Worm (Caenorhabditis elegans) whole organism, L4/young adult: ENCODE measurements around the gene snt-2.
A peak's percentile ranks its signal among the peaks of the same experiment; 100 is the strongest.

Experiments used
- W03F9.2 ChIP-seq: fragments of 150-350 bp; optimal IDR thresholded peaks from 2 replicates; lab custom pipeline; 2014; ENCODE audit warnings: missing biosample characterization, missing genetic modification characterization
- dao-5 ChIP-seq: sonication (generic microtip); optimal IDR thresholded peaks from 2 replicates; lab custom pipeline; 2016; ENCODE audit warnings: missing genotype, missing genetic modification characterization, moderate library complexity, missing compliant biosample characterization
- him-1 ChIP-seq: sonication (generic microtip); optimal IDR thresholded peaks from 2 replicates; lab custom pipeline; 2016; ENCODE audit warnings: missing genotype, missing genetic modification reagents, missing genetic modification characterization, missing compliant biosample characterization

Gene snt-2

ce11 chrIII:768528-768927 is 25.0 kb downstream of the snt-2 start:
- TF ChIP-seq W03F9.2 (tag; lab: Kevin White, UChicago): no peak
- no peak for TF ChIP-seq him-1 (tag; lab: Kevin White, UChicago)
- no peak for TF ChIP-seq dao-5 (tag; lab: Kevin White, UChicago)

DNA sequence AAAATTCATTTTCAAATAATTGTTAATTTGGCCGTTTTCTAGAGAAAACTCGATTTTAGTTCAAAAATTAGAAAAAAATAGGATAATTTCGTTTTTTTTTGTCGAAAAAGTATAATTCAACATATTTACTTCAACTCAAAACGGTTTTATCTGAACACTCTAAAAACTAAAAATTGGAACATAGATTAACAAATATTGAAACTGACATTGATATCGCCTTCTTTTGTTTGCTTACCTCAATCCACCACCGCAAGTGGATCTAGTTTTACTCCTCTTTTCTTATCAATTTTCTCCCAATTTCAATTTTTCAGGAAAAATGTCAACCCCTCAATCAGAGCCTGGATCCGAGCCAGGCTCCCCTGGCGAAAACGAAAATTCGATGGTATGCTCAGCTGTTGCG is 28.6 kb downstream of the snt-2 start, which contains the start of gene ptl-1:
ptl-1 (plus strand) TSS at position 301 of the 400 bp plus-strand sequence.
- no peak for TF ChIP-seq him-1 (tag; lab: Kevin White, UChicago)
- no peak for TF ChIP-seq dao-5 (tag; lab: Kevin White, UChicago)
- no peak for TF ChIP-seq W03F9.2 (tag; lab: Kevin White, UChicago)

- TF ChIP-seq W03F9.2 (tag; lab: Kevin White, UChicago): no peak
- TF ChIP-seq dao-5 (tag; lab: Kevin White, UChicago): no peak
- peak; percentile 66 for TF ChIP-seq him-1 (tag; lab: Kevin White, UChicago)
These were observed 29.1 kb downstream of the snt-2 start for ce11 chrIII:764404-764803.

DNA sequence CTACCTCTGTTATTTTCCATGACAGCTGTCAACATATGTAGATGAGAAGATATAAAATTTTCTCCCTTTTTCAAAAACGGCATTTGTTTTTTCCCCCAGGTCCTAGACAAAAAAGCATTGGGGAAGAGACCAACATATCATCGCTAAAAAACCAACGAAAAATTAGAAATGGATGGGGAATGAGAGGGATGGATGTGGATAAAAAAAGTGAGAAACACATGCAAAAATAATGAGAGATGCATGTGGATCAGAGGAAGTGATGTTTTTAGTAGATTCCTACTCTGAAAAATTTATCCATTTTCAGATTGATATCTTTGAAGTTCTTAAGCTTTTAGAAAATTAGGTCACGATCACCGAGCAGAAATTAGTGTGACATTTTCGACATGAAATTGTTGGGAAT is 31.0 kb downstream of the snt-2 start:
- TF ChIP-seq him-1 (tag; lab: Kevin White, UChicago) (no peak), W03F9.2 (tag; lab: Kevin White, UChicago) (no peak), dao-5 (tag; lab: Kevin White, UChicago) (no peak)

ce11 chrIII:761476-761875 is 32.1 kb downstream of the snt-2 start, which contains the start of gene nlp-52:
nlp-52 (plus strand) TSS chrIII:761776.
- TF ChIP-seq W03F9.2 (tag; lab: Kevin White, UChicago) (no peak), him-1 (tag; lab: Kevin White, UChicago) (no peak), dao-5 (tag; lab: Kevin White, UChicago) (no peak)

ce11 chrIII:759675-760074 is 33.9 kb downstream of the snt-2 start:
- TF ChIP-seq W03F9.2 (tag; lab: Kevin White, UChicago): no peak
- no peak for TF ChIP-seq dao-5 (tag; lab: Kevin White, UChicago)
- no peak for TF ChIP-seq him-1 (tag; lab: Kevin White, UChicago)

DNA sequence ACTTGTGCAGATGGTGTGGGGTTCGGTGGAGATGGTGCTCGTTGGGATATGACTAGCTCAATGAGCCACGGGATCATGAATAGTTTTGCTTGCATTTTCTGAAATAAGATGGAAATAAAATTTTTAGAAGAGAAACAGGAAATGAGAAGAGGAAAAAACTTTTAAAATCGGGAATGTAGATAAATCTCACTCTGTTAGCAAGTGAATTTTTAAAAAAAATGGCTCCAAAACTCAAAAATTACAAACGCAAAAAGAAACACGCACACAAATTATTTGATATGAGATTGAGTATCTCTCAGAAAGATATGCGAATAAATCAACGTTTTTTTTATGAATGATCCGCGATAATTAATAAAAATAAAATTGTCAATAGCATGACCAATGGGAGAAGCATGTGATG is 35.6 kb downstream of the snt-2 start, which contains the start of gene T17H7.7:
T17H7.7 (minus strand) TSS at position 101 of the 400 bp plus-strand sequence.
- TF ChIP-seq him-1 (tag; lab: Kevin White, UChicago) (no peak), dao-5 (tag; lab: Kevin White, UChicago) (no peak), W03F9.2 (tag; lab: Kevin White, UChicago) (no peak)

ce11 chrIII:754371-754770 is 39.2 kb downstream of the snt-2 start:
- TF ChIP-seq W03F9.2 (tag; lab: Kevin White, UChicago) (no peak), him-1 (tag; lab: Kevin White, UChicago) (no peak), dao-5 (tag; lab: Kevin White, UChicago) (no peak)

ce11 chrIII:752326-752725 is 41.2 kb downstream of the snt-2 start, which contains the start of gene pat-12:
pat-12 (minus strand) TSS chrIII:752426.
- TF ChIP-seq him-1 (tag; lab: Kevin White, UChicago) (no peak), W03F9.2 (tag; lab: Kevin White, UChicago) (no peak), dao-5 (tag; lab: Kevin White, UChicago) (no peak)

DNA sequence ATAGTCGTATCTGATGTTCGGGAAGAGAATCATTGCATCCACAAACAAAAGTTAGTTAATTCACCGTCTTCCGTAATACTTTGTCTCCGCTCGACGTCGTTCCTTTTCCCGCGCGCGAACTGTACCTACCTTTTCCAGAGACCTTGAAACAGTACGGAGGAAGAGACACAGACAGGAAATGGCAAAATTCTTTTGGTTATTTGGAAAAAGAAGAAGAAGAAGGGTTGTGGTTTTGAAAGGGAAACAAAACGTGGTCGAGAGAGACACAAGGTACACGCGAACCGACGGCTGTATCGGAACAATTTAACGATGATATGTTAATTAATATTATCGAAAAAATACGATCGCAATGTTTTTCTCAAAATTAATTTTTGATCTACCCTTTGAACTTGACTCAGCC is 43.5 kb downstream of the snt-2 start:
- TF ChIP-seq W03F9.2 (tag; lab: Kevin White, UChicago) (no peak), him-1 (tag; lab: Kevin White, UChicago) (no peak), dao-5 (tag; lab: Kevin White, UChicago) (no peak)

- TF ChIP-seq dao-5 (tag; lab: Kevin White, UChicago) (no peak), W03F9.2 (tag; lab: Kevin White, UChicago) (no peak), him-1 (tag; lab: Kevin White, UChicago) (no peak)
These were observed 44.8 kb downstream of the snt-2 start for ce11 chrIII:748782-749181.

DNA sequence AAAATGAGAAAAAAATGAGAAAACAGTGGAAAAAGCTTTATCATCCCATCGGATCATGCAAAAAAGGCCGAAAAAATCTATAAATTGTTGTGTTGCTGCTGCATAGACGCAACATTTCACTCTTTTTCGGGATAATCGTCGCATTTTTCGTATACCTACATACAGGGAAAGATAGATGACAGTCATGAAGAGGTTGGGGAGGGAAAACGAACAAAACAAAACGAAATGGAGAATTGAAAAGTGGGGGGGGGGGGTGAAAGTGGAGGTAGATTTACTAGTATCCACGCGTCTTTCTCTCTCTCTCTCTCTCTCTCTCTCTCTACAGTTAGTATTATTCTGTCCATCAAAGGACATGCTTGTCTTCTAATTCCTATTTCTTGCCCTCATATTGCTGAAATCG is 49.1 kb downstream of the snt-2 start:
- TF ChIP-seq dao-5 (tag; lab: Kevin White, UChicago): no peak
- no peak for TF ChIP-seq W03F9.2 (tag; lab: Kevin White, UChicago)
- TF ChIP-seq him-1 (tag; lab: Kevin White, UChicago): no peak

ce11 chrIII:740382-740781 is 53.2 kb downstream of the snt-2 start, which contains the start of gene idpp-1:
idpp-1 (plus strand) TSS chrIII:740682.
- TF ChIP-seq W03F9.2 (tag; lab: Kevin White, UChicago) (no peak), him-1 (tag; lab: Kevin White, UChicago) (no peak), dao-5 (tag; lab: Kevin White, UChicago) (no peak)
